Fruit fly (Drosophila melanogaster): ENCODE measurements around the gene indra.
A peak's percentile ranks its signal among the peaks of the same experiment; 100 is the strongest.

The indra gene

dm6 chr3L:1332973-1333372 lies 9.2 kb downstream of the indra start, which contains the start of gene msd5 (continued):
- no peak for TF ChIP-seq Aef1 (GFP tag; IDR thresholded peaks at IDR 0.05)
- no peak for TF ChIP-seq ranshi (GFP tag; IDR thresholded peaks at IDR 0.05)
- no peak for TF ChIP-seq danr (GFP tag; IDR thresholded peaks at IDR 0.05)
- TF ChIP-seq chinmo (GFP tag; IDR thresholded peaks at IDR 0.05; ENCODE audit: partially characterized antibody) = 0 out of 4 replicates have a peak, but pooled peaks have one; percentile 62
- TF ChIP-seq zf30C (GFP tag; optimal IDR thresholded peaks at IDR 0.05) = no peak
- peak; percentile 42 for TF ChIP-seq Myb (GFP tag; optimal IDR thresholded peaks at IDR 0.05)
- TF ChIP-seq bbx (GFP tag; IDR thresholded peaks at IDR 0.05; ENCODE audit: partially characterized antibody) = peak; percentile 30; the same call in 1 of the 2 replicates
- TF ChIP-seq Hsf (GFP tag; optimal IDR thresholded peaks at IDR 0.05) = no peak
- TF ChIP-seq Poxn (GFP tag; IDR thresholded peaks at IDR 0.05) = no peak
- 0 out of 3 replicates have a peak, but pooled peaks have one; percentile 52 for TF ChIP-seq zen2 (GFP tag; IDR thresholded peaks at IDR 0.05; ENCODE audit: partially characterized antibody)
- TF ChIP-seq sens (GFP tag) = no peak
- TF ChIP-seq TFAM (GFP tag; optimal IDR thresholded peaks at IDR 0.05) = no peak
- no peak for TF ChIP-seq CG10274 (GFP tag; optimal IDR thresholded peaks at IDR 0.05)
- TF ChIP-seq CG14860 (GFP tag; IDR thresholded peaks at IDR 0.05; ENCODE audit: partially characterized antibody) = peak; percentile 42; the same call in 2 of the 3 replicates
- no peak for TF ChIP-seq crc (GFP tag; optimal IDR thresholded peaks at IDR 0.05)
- TF ChIP-seq CG6254 (GFP tag; optimal IDR thresholded peaks at IDR 0.05) = no peak
- TF ChIP-seq croc (GFP tag; conservative IDR thresholded peaks at IDR 0.05) = no peak
- no peak for TF ChIP-seq caup (GFP tag; optimal IDR thresholded peaks at IDR 0.05; ENCODE audit: severe bottlenecking)
- no peak for TF ChIP-seq fd64A (GFP tag; optimal IDR thresholded peaks at IDR 0.05)
- TF ChIP-seq bab2 (GFP tag; optimal IDR thresholded peaks at IDR 0.05) = no peak
- no peak for TF ChIP-seq Elba2 (GFP tag; optimal IDR thresholded peaks at IDR 0.05)
- TF ChIP-seq CG6765 (GFP tag; optimal IDR thresholded peaks at IDR 0.05) = no peak
- no peak for TF ChIP-seq CG12236 (GFP tag; optimal IDR thresholded peaks at IDR 0.05)
- no peak for TF ChIP-seq HLH54F (GFP tag; optimal IDR thresholded peaks at IDR 0.05)
- no peak for TF ChIP-seq jing (GFP tag; optimal IDR thresholded peaks at IDR 0.05)
- TF ChIP-seq CG6683 (GFP tag; optimal IDR thresholded peaks at IDR 0.05) = no peak
- TF ChIP-seq CG34224 (GFP tag; IDR thresholded peaks at IDR 0.05; ENCODE audit: partially characterized antibody) = peak; percentile 66
- peak; percentile 62; the same call in 2 of the 4 replicates for TF ChIP-seq Dll (GFP tag; IDR thresholded peaks at IDR 0.05; ENCODE audit: partially characterized antibody)
- no peak for TF ChIP-seq Xrp1 (GFP tag; IDR thresholded peaks at IDR 0.05)
- no peak for TF ChIP-seq mam (GFP tag; optimal IDR thresholded peaks at IDR 0.05)
- TF ChIP-seq zfh1 (GFP tag; IDR thresholded peaks at IDR 0.05) = no peak
- no peak for TF ChIP-seq Dad (GFP tag; optimal IDR thresholded peaks at IDR 0.05)
- peak; percentile 66 for TF ChIP-seq CG7963 (GFP tag; IDR thresholded peaks at IDR 0.05; ENCODE audit: partially characterized antibody)
- no peak for TF ChIP-seq slp2 (GFP tag; optimal IDR thresholded peaks at IDR 0.05)
- TF ChIP-seq luna (GFP tag; optimal IDR thresholded peaks at IDR 0.05) = no peak
- no peak for TF ChIP-seq ttk (GFP tag; IDR thresholded peaks at IDR 0.05)
- no peak; the same call in 1 of the 2 replicates for TF ChIP-seq MBD-R2 (GFP tag; IDR thresholded peaks at IDR 0.05)
- TF ChIP-seq C15 (GFP tag; IDR thresholded peaks at IDR 0.05) = no peak
- TF ChIP-seq CG7786 (GFP tag; optimal IDR thresholded peaks at IDR 0.05) = no peak
- no peak for TF ChIP-seq CG17612 (GFP tag; IDR thresholded peaks at IDR 0.05)
- TF ChIP-seq CG1024 (GFP tag; IDR thresholded peaks at IDR 0.05) = no peak
- no peak for TF ChIP-seq CG16815 (GFP tag; optimal IDR thresholded peaks at IDR 0.05)
- TF ChIP-seq ase (GFP tag; IDR thresholded peaks at IDR 0.05) = no peak
- TF ChIP-seq Nf-YB (GFP tag; optimal IDR thresholded peaks at IDR 0.05) = no peak
- TF ChIP-seq dpn (GFP tag; optimal IDR thresholded peaks at IDR 0.05) = no peak
- TF ChIP-seq Hr3 (GFP tag; optimal IDR thresholded peaks at IDR 0.05) = no peak
- TF ChIP-seq sob (GFP tag; IDR thresholded peaks at IDR 0.05) = no peak
- TF ChIP-seq CG1832 (GFP tag; optimal IDR thresholded peaks at IDR 0.05) = no peak
- TF ChIP-seq sna (GFP tag; IDR thresholded peaks at IDR 0.05; ENCODE audit: partially characterized antibody) = peak; percentile 39; the same call in 1 of the 2 replicates
- no peak for TF ChIP-seq Asciz (GFP tag; optimal IDR thresholded peaks at IDR 0.05)
- no peak for TF ChIP-seq CG18262 (tag; optimal IDR thresholded peaks at IDR 0.05)

All from whole organism, embryonic.